Worm (Caenorhabditis elegans) whole organism, L3 larva: ENCODE data around the gene mak-2.

ENCODE experiments used
- aly-2 ChIP-seq: fragments of 150-350 bp; optimal IDR thresholded peaks from 2 replicates; lab custom pipeline; 2014; ENCODE audit warnings: missing biosample characterization, missing genetic modification characterization
- ceh-82 ChIP-seq: fragments of 150-350 bp; optimal IDR thresholded peaks from 2 replicates; lab custom pipeline; 2014; ENCODE audit warnings: missing biosample characterization, missing genetic modification characterization
- lin-15B ChIP-seq: fragments of 150-350 bp; optimal IDR thresholded peaks from 2 replicates; lab custom pipeline; 2014; ENCODE audit warnings: missing biosample characterization, missing genetic modification characterization
- nhr-25 ChIP-seq: sonication (generic microtip); optimal IDR thresholded peaks from 2 replicates; lab custom pipeline; 2017; ENCODE audit warnings: missing biosample characterization, missing genetic modification characterization
- nhr-28 ChIP-seq: fragments of 150-350 bp; optimal IDR thresholded peaks from 2 replicates; lab custom pipeline; 2014; ENCODE audit warnings: missing biosample characterization, missing genetic modification characterization
- nhr-43 ChIP-seq: sonication (generic microtip); optimal IDR thresholded peaks from 2 replicates; lab custom pipeline; 2016; ENCODE audit warnings: mild to moderate bottlenecking, missing genetic modification characterization, missing compliant biosample characterization; ENCODE audit not compliant: poor library complexity, severe bottlenecking
- nhr-76 ChIP-seq: fragments of 150-350 bp; sonication (generic microtip); optimal IDR thresholded peaks from 5 replicates; lab custom pipeline; 2014; ENCODE audit warnings: missing biosample characterization, missing genetic modification characterization
- pha-4 ChIP-seq: fragments of 150-350 bp; optimal IDR thresholded peaks from 2 replicates; lab custom pipeline; 2014; ENCODE audit warnings: missing biosample characterization, missing genetic modification reagents, missing genetic modification characterization
- skn-1 ChIP-seq: fragments of 150-350 bp; optimal IDR thresholded peaks from 2 replicates; lab custom pipeline; 2014; ENCODE audit warnings: missing biosample characterization, missing genetic modification characterization
- tbx-2 ChIP-seq: sonication (generic microtip); optimal IDR thresholded peaks from 2 replicates; lab custom pipeline; 2016; ENCODE audit warnings: mild to moderate bottlenecking, missing genetic modification characterization, missing compliant biosample characterization
- unc-62 ChIP-seq: fragments of 150-350 bp; sonication (generic microtip); optimal IDR thresholded peaks from 4 replicates; lab custom pipeline; 2014; ENCODE audit warnings: missing biosample characterization, missing genetic modification reagents, missing genetic modification characterization
- zag-1 ChIP-seq: fragments of 150-350 bp; optimal IDR thresholded peaks from 2 replicates; lab custom pipeline; 2014; ENCODE audit warnings: missing biosample characterization, missing genetic modification characterization
- ztf-11 ChIP-seq: fragments of 150-350 bp; optimal IDR thresholded peaks from 2 replicates; lab custom pipeline; 2014; ENCODE audit warnings: missing biosample characterization, missing genetic modification characterization
- ztf-4 ChIP-seq: fragments of 150-350 bp; optimal IDR thresholded peaks from 2 replicates; lab custom pipeline; 2014; ENCODE audit warnings: missing biosample characterization, missing genetic modification characterization

DNA sequence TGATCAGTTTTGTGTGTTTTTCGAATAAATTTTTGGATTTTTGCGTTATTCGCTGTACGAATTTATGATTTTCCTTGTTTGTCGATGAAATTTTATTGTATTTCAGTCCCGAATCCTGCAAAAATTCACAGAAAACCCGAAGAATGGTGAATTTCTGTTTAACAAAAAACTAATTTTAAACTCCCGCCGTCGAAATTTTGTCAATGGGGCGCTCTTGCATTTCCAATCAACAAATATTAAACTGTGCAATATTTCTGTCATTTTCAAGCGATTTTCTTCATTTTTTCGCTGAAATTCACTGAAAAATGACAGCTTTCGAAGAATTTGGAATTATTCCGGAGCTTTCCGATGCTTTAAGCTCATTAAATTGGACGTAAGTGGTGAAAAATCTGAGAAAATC lies 10.5 kb upstream of the mak-2 start, which contains the start of gene Y55F3BR.1:
- TF ChIP-seq ztf-11 (no peak), nhr-76 (no peak), nhr-25 (tag; lab: Kevin White, UChicago) (no peak), unc-62 (no peak), ztf-4 (tag; lab: Kevin White, UChicago) (no peak), nhr-28 (tag; lab: Kevin White, UChicago) (no peak), zag-1 (tag; lab: Kevin White, UChicago) (no peak), lin-15B (tag; lab: Kevin White, UChicago) (peak; percentile 81), ceh-82 (tag; lab: Kevin White, UChicago) (no peak), nhr-43 (tag; lab: Kevin White, UChicago) (no peak), tbx-2 (tag; lab: Kevin White, UChicago) (no peak), pha-4 (tag; lab: Kevin White, UChicago) (peak; percentile 87), skn-1 (no peak), aly-2 (no peak)
